Worm (Caenorhabditis elegans): ENCODE results near the gene C04A11.1.
A peak's percentile ranks its signal among the peaks of the same experiment; 100 is the strongest.

C04A11.1 gene

ce11 chrX:13687655-13688054 is 27.3 kb downstream of the C04A11.1 start, which contains the start of gene adm-2:
Gene adm-2 (plus strand): TSS chrX:13687955.
- TF ChIP-seq ama-1 (optimal IDR thresholded peaks at IDR 0.05) (no peak), ets-7 (tag; optimal IDR thresholded peaks at IDR 0.05) (no peak), tbx-11 (GFP tag; IDR thresholded peaks at IDR 0.05) (no peak), B0310.2 (tag; optimal IDR thresholded peaks at IDR 0.05) (no peak), ceh-36 (tag; optimal IDR thresholded peaks at IDR 0.05) (no peak), tra-4 (tag; optimal IDR thresholded peaks at IDR 0.05) (no peak), scrt-1 (GFP tag; IDR thresholded peaks at IDR 0.05) (no peak), aly-1 (tag; optimal IDR thresholded peaks at IDR 0.05) (no peak), flt-1 (GFP tag; IDR thresholded peaks at IDR 0.05) (no peak)

ce11 chrX:13690333-13690732 is 30.0 kb downstream of the C04A11.1 start:
- no peak for TF ChIP-seq flt-1 (GFP tag; IDR thresholded peaks at IDR 0.05)
- no peak for TF ChIP-seq tbx-37 (GFP tag; conservative IDR thresholded peaks at IDR 0.05)
- TF ChIP-seq hmg-4 (GFP tag; optimal IDR thresholded peaks at IDR 0.05), result no peak
- no peak for TF ChIP-seq ceh-13 (GFP tag; optimal IDR thresholded peaks at IDR 0.05)
- TF ChIP-seq tra-4 (tag; optimal IDR thresholded peaks at IDR 0.05), result no peak
- no peak for TF ChIP-seq hnd-1 (tag; optimal IDR thresholded peaks at IDR 0.05)
- no peak for TF ChIP-seq ets-7 (tag; optimal IDR thresholded peaks at IDR 0.05)
- no peak for TF ChIP-seq B0310.2 (tag; optimal IDR thresholded peaks at IDR 0.05)
- TF ChIP-seq ama-1 (optimal IDR thresholded peaks at IDR 0.05), result no peak

DNA sequence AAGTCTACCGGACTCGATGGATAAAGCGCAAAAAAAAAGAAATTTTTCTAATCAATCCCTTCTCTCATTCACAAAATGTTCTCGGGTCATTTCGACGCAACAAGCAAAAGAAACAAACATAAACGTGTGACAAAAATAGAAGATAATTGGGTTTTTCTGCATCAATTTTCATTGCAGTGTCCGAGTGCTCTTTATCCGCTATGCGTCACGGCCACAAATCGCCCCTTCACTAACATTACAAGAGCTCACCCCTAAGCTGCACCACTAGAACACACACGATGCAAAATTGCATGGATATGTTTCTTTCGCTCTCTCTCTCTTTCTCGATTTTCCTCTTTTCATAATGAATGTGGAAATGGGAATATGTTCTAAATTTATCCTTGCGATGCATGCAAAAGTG is 35.8 kb downstream of the C04A11.1 start:
- TF ChIP-seq tbx-11 (GFP tag; IDR thresholded peaks at IDR 0.05) (no peak), hmbx-1 (tag; optimal IDR thresholded peaks at IDR 0.05) (no peak), scrt-1 (GFP tag; IDR thresholded peaks at IDR 0.05) (no peak), aly-1 (tag; optimal IDR thresholded peaks at IDR 0.05) (no peak), tra-4 (tag; optimal IDR thresholded peaks at IDR 0.05) (no peak), sea-1 (GFP tag; conservative IDR thresholded peaks at IDR 0.05) (no peak), ceh-36 (tag; optimal IDR thresholded peaks at IDR 0.05) (no peak)

DNA sequence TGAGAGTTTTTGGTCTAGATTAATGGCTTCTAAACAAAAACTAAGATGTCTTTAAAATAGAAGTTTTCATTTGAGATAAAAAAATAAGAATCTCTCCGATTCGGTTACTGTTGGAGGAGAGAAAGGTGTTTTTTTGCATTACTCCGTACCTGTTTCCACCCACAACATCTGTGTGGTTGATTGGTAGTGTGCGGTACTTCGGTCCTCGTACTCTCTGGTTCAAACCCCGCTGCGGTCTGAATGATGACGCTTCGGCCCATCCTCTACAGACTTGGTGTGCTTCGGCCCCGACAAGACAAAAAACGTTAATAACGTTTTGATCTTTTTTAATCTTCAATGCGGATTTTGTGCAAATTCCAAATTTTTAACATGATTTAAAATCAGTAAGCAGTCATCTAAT is 37.2 kb downstream of the C04A11.1 start:
- TF ChIP-seq flt-1 (GFP tag; IDR thresholded peaks at IDR 0.05), result no peak
- TF ChIP-seq pes-1 (GFP tag; IDR thresholded peaks at IDR 0.05), result peak; percentile 58
- TF ChIP-seq tbx-11 (GFP tag; IDR thresholded peaks at IDR 0.05), result no peak
- no peak for TF ChIP-seq ceh-36 (tag; optimal IDR thresholded peaks at IDR 0.05)
- no peak for TF ChIP-seq ama-1 (optimal IDR thresholded peaks at IDR 0.05)

DNA sequence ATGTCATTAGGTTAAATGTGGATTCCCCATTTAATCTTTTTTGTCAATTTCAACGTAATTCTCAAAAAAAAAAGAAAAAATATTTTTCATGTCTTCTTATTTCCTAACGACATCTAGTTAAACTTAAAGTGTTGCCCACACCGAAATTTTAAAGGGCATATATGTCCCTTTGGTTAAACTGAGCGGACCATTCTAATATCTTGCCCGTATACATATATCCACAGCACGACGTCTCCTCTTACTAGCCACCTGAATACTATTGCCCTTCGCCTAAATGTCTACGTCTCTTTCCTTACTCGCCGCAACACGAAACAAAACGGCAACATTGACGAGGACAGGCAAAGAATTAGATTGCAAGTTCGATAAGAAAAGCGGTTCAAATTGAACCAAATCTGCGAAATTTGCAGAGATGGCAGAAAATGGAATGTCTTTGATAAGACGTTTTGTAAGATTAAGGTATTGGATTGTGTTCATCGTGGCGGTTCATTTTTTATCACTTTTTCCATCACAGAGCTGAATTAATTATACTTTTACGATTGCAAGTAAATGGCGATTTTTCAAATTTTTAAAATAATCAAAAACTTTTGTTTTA is 40.4 kb downstream of the C04A11.1 start:
- TF ChIP-seq B0310.2 (tag; optimal IDR thresholded peaks at IDR 0.05), result no peak
- peak; percentile 14 for TF ChIP-seq ets-7 (tag; optimal IDR thresholded peaks at IDR 0.05)
- TF ChIP-seq tbx-37 (GFP tag; conservative IDR thresholded peaks at IDR 0.05), result peak; percentile 33; the same call in 1 of the 2 replicates
- TF ChIP-seq scrt-1 (GFP tag; IDR thresholded peaks at IDR 0.05), result peak; percentile 66; the same call in 1 of the 2 replicates
- no peak for TF ChIP-seq hmbx-1 (tag; optimal IDR thresholded peaks at IDR 0.05)
- no peak for TF ChIP-seq ama-1 (optimal IDR thresholded peaks at IDR 0.05)
- peak; percentile 86 for TF ChIP-seq hmg-4 (GFP tag; optimal IDR thresholded peaks at IDR 0.05)
- no peak for TF ChIP-seq ceh-36 (tag; optimal IDR thresholded peaks at IDR 0.05)
- no peak for TF ChIP-seq ceh-13 (GFP tag; optimal IDR thresholded peaks at IDR 0.05)
- no peak for TF ChIP-seq hnd-1 (tag; optimal IDR thresholded peaks at IDR 0.05)
- no peak for TF ChIP-seq tra-4 (tag; optimal IDR thresholded peaks at IDR 0.05)
- peak; percentile 58 for TF ChIP-seq aly-1 (tag; optimal IDR thresholded peaks at IDR 0.05)
- 0 out of 2 replicates have a peak, but pooled peaks have one; percentile 27 for TF ChIP-seq tbx-11 (GFP tag; IDR thresholded peaks at IDR 0.05)
- peak; percentile 68 for TF ChIP-seq flt-1 (GFP tag; IDR thresholded peaks at IDR 0.05)
- TF ChIP-seq sea-1 (GFP tag; conservative IDR thresholded peaks at IDR 0.05), result 0 out of 2 replicates have a peak, but pooled peaks have one; percentile 50
- peak; percentile 57 for TF ChIP-seq pes-1 (GFP tag; IDR thresholded peaks at IDR 0.05)
- TF ChIP-seq F13C5.2 (tag; optimal IDR thresholded peaks at IDR 0.05), result peak; percentile 99

DNA sequence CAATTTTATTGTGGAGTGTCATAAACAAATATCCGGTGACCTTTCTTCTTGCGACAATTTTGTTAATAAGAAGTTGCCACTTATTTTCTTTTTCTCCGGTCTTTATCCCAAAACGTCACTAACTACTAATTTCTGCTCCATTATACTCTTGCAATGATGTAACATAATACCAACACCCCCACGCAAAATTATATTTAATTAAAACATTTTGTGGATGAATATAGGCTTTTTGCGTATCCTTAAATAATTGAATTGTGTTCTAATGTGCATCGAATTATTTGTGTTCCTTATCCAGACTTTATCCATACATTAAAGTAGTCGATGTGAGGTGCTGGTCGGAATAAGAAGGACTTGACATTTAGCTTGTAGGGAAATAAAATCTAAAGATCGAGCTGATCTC is 42.6 kb downstream of the C04A11.1 start:
- TF ChIP-seq ceh-13 (GFP tag; optimal IDR thresholded peaks at IDR 0.05) (no peak), aly-1 (tag; optimal IDR thresholded peaks at IDR 0.05) (no peak), B0310.2 (tag; optimal IDR thresholded peaks at IDR 0.05) (no peak), tbx-37 (GFP tag; conservative IDR thresholded peaks at IDR 0.05) (no peak), ets-7 (tag; optimal IDR thresholded peaks at IDR 0.05) (no peak), ama-1 (optimal IDR thresholded peaks at IDR 0.05) (no peak), ceh-36 (tag; optimal IDR thresholded peaks at IDR 0.05) (no peak), pes-1 (GFP tag; IDR thresholded peaks at IDR 0.05) (no peak), hmbx-1 (tag; optimal IDR thresholded peaks at IDR 0.05) (no peak), hmg-4 (GFP tag; optimal IDR thresholded peaks at IDR 0.05) (no peak), tbx-11 (GFP tag; IDR thresholded peaks at IDR 0.05) (no peak), tra-4 (tag; optimal IDR thresholded peaks at IDR 0.05) (no peak), F13C5.2 (tag; optimal IDR thresholded peaks at IDR 0.05) (no peak), hnd-1 (tag; optimal IDR thresholded peaks at IDR 0.05) (no peak), scrt-1 (GFP tag; IDR thresholded peaks at IDR 0.05) (no peak), flt-1 (GFP tag; IDR thresholded peaks at IDR 0.05) (no peak), sea-1 (GFP tag; conservative IDR thresholded peaks at IDR 0.05) (no peak)

DNA sequence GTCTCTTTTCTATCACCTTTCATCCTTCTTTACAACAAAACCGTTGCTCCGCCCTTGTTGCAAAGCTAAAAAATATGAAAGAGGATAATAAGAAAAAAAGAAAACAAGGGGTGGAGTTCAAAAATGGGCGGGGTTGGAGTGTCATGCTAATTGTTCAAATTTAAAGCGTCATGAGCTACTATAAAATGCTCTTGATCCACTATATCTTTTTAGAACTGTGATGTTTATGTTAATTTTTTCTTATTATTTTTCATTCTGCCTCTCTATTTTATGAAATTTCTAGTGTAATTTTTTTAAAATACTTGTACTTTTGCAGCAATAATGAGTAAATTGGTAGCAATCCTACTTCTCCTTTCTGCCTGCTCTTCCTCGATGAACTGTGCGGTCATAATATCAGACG is 46.3 kb downstream of the C04A11.1 start, which contains the start of gene K02D3.1:
TSS of gene K02D3.1 (plus strand) at position 301 of the 400 bp plus-strand sequence.
- TF ChIP-seq flt-1 (GFP tag; IDR thresholded peaks at IDR 0.05), result no peak
- TF ChIP-seq ama-1 (optimal IDR thresholded peaks at IDR 0.05), result no peak
- no peak for TF ChIP-seq tbx-37 (GFP tag; conservative IDR thresholded peaks at IDR 0.05)
- TF ChIP-seq tbx-11 (GFP tag; IDR thresholded peaks at IDR 0.05), result no peak
- no peak for TF ChIP-seq ets-7 (tag; optimal IDR thresholded peaks at IDR 0.05)
- TF ChIP-seq hmbx-1 (tag; optimal IDR thresholded peaks at IDR 0.05), result no peak
- no peak for TF ChIP-seq ceh-36 (tag; optimal IDR thresholded peaks at IDR 0.05)
- TF ChIP-seq B0310.2 (tag; optimal IDR thresholded peaks at IDR 0.05), result no peak
- TF ChIP-seq pes-1 (GFP tag; IDR thresholded peaks at IDR 0.05), result no peak
- no peak for TF ChIP-seq hmg-4 (GFP tag; optimal IDR thresholded peaks at IDR 0.05)
- TF ChIP-seq tra-4 (tag; optimal IDR thresholded peaks at IDR 0.05), result no peak
- no peak for TF ChIP-seq aly-1 (tag; optimal IDR thresholded peaks at IDR 0.05)
- TF ChIP-seq F13C5.2 (tag; optimal IDR thresholded peaks at IDR 0.05), result no peak
